Fruit fly (Drosophila melanogaster): Measurements from ENCODE around the gene CG32718.

Gene CG32718

DNA sequence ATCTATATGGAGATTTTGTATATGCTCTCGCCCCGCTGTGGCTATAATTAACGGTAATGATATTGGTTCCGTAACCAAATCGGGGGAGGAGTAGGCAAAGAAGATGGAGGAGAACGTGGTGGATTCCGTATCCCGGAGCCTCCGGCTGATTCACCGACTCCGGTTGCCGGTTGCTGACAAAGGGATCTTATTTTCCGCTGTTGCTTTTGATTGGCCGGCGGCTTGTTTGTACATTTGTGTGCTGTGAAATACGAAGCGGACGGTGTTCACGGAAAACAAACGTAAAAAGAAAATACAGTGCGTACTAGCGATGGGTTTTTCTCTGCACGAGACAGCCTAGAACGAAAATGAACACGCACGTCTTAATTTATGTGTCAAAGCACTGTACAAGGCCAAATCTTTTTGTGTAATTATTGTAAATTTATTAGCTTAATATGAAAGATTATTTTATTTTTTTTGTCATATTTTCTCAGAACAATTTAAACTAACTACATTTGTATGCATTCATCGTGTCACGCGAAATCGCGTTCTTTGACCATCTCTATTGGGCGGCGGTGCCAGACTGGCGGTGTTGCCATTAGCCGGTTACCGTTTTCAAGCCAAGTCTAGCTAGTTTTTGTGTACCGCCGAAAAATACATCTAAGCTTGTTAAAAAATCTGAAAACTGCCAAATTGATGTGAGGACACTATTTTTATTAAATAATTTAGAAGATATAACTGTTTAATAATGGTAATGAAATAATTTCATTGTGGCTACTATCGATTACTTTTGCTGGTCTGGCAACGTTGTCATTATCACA, 43.7 kb upstream of the CG32718 start, which contains the start of the genes Pdp and Rab39 (continued):
- no peak for TF ChIP-seq Eip93F (GFP tag; optimal IDR thresholded peaks at IDR 0.05)
- peak; percentile 35 for TF ChIP-seq Lpt (GFP tag; optimal IDR thresholded peaks at IDR 0.05)
- TF ChIP-seq acj6 (GFP tag; optimal IDR thresholded peaks at IDR 0.05), result peak; percentile 75
- TF ChIP-seq fd85E (GFP tag; optimal IDR thresholded peaks at IDR 0.05), result no peak
- no peak for TF ChIP-seq CG6276 (GFP tag; optimal IDR thresholded peaks at IDR 0.05)
- peak; percentile 81 for TF ChIP-seq svp (GFP tag)
- no peak for TF ChIP-seq CG6854 (GFP tag; optimal IDR thresholded peaks at IDR 0.05)
- TF ChIP-seq CG6792 (GFP tag; optimal IDR thresholded peaks at IDR 0.05), result peak; percentile 67
- peak; percentile 48 for TF ChIP-seq dac (GFP tag; optimal IDR thresholded peaks at IDR 0.05)
- peak; percentile 76 for TF ChIP-seq CG3032 (tag; optimal IDR thresholded peaks at IDR 0.05)
- peak; percentile 72 for TF ChIP-seq CG34406 (GFP tag; optimal IDR thresholded peaks at IDR 0.05)
- no peak for TF ChIP-seq vri (GFP tag; optimal IDR thresholded peaks at IDR 0.05)
- TF ChIP-seq Met (GFP tag; optimal IDR thresholded peaks at IDR 0.05), result peak; percentile 71
- TF ChIP-seq eg (GFP tag; IDR thresholded peaks at IDR 0.05), result peak; percentile 79
- TF ChIP-seq Eip78C (GFP tag), result peak; percentile 90
- TF ChIP-seq Hr38 (GFP tag; optimal IDR thresholded peaks at IDR 0.05), result no peak
- TF ChIP-seq lz (GFP tag; optimal IDR thresholded peaks at IDR 0.05), result peak; percentile 80
- peak; percentile 54 for TF ChIP-seq Ets96B (tag; optimal IDR thresholded peaks at IDR 0.05)

DNA sequence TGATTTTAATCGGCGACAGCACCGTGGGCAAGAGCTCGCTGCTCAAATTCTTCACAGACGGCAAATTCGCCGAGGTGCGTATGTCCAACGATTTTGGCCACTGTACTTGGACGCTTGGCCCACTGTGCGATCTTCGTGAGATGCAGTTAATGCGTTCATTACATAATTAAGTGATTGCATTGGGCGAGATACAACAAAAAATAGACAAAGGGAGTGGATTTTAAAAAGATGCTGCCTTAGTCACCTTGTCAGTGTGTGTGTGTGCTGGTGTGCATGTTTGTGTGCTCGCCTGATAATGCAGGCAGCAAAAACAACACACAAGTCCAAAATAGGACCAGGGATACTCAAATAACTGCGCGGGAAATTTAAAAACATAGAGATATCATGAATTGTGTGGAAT, 42.7 kb upstream of the CG32718 start:
- TF ChIP-seq salr (GFP tag; optimal IDR thresholded peaks at IDR 0.05), result no peak
- no peak for TF ChIP-seq Hr39 (GFP tag; optimal IDR thresholded peaks at IDR 0.05)
- peak; percentile 3 for TF ChIP-seq dsx (GFP tag; optimal IDR thresholded peaks at IDR 0.05; ENCODE audit: poor library complexity, severe bottlenecking)
- TF ChIP-seq ss (GFP tag; optimal IDR thresholded peaks at IDR 0.05), result peak; percentile 15 to 41
- TF ChIP-seq CG34406 (GFP tag; optimal IDR thresholded peaks at IDR 0.05), result no peak
- TF ChIP-seq CG6808 (GFP tag; optimal IDR thresholded peaks at IDR 0.05), result peak; percentile 4
- TF ChIP-seq CG11762 (GFP tag; optimal IDR thresholded peaks at IDR 0.05; ENCODE audit: insufficient read depth), result no peak
- peak; percentile 43 for TF ChIP-seq Sox14 (GFP tag; optimal IDR thresholded peaks at IDR 0.05)
- TF ChIP-seq fd59A (GFP tag; optimal IDR thresholded peaks at IDR 0.05), result no peak
- TF ChIP-seq Lpt (GFP tag; optimal IDR thresholded peaks at IDR 0.05), result no peak
- TF ChIP-seq spab (GFP tag; optimal IDR thresholded peaks at IDR 0.05), result no peak
- no peak for TF ChIP-seq CG3919 (GFP tag; optimal IDR thresholded peaks at IDR 0.05)
- TF ChIP-seq Smox (GFP tag; optimal IDR thresholded peaks at IDR 0.05), result no peak
- peak; percentile 98 for TF ChIP-seq vri (GFP tag; optimal IDR thresholded peaks at IDR 0.05)
- TF ChIP-seq CG1621 (tag; optimal IDR thresholded peaks at IDR 0.05), result peak; percentile 26
- no peak for TF ChIP-seq CG10669 (GFP tag; optimal IDR thresholded peaks at IDR 0.05)
- TF ChIP-seq achi (GFP tag; optimal IDR thresholded peaks at IDR 0.05), result no peak
- TF ChIP-seq Ets96B (tag; optimal IDR thresholded peaks at IDR 0.05), result no peak
- TF ChIP-seq CG10631 (GFP tag; optimal IDR thresholded peaks at IDR 0.05), result no peak
- peak; percentile 59 for TF ChIP-seq Eip78C (GFP tag)
- peak; percentile 7 for TF ChIP-seq net (GFP tag; optimal IDR thresholded peaks at IDR 0.05)

DNA sequence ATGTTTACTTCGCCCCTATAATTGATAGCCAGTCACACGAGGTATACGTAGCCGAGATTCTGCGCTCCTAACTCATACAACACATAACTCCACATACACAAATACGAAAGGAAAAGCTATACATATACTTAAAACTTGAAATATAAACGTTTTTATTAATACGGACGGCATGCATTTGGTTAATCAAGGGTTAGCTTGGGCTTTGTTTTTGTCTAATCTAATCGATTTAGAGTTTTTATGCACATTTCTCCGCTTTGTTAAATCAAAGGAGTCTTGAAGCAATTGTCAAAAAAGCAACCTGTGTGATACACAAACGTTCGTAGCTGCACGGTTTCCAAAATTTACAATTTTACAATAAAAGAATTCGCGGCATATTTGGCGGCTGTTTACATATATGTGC, 41.4 kb upstream of the CG32718 start, which contains the start of gene Tom40:
Gene Tom40, plus strand, starts transcription at position 301 of the 400 bp plus-strand sequence.
- TF ChIP-seq CG31627 (GFP tag; optimal IDR thresholded peaks at IDR 0.05) (no peak), Ets21C (GFP tag; optimal IDR thresholded peaks at IDR 0.05) (no peak), CG4318 (GFP tag; optimal IDR thresholded peaks at IDR 0.05) (no peak), Sox14 (GFP tag; optimal IDR thresholded peaks at IDR 0.05) (no peak), fd85E (GFP tag; optimal IDR thresholded peaks at IDR 0.05) (no peak), CG11294 (GFP tag; IDR thresholded peaks at IDR 0.05) (no peak), CG8319 (GFP tag; optimal IDR thresholded peaks at IDR 0.05) (no peak), CG3032 (tag; optimal IDR thresholded peaks at IDR 0.05) (no peak), CG8119 (GFP tag; IDR thresholded peaks at IDR 0.05) (no peak), cyc (GFP tag; optimal IDR thresholded peaks at IDR 0.05) (no peak)
